Fruit fly (Drosophila melanogaster): ENCODE results near the gene GILT1.

Gene GILT1

DNA sequence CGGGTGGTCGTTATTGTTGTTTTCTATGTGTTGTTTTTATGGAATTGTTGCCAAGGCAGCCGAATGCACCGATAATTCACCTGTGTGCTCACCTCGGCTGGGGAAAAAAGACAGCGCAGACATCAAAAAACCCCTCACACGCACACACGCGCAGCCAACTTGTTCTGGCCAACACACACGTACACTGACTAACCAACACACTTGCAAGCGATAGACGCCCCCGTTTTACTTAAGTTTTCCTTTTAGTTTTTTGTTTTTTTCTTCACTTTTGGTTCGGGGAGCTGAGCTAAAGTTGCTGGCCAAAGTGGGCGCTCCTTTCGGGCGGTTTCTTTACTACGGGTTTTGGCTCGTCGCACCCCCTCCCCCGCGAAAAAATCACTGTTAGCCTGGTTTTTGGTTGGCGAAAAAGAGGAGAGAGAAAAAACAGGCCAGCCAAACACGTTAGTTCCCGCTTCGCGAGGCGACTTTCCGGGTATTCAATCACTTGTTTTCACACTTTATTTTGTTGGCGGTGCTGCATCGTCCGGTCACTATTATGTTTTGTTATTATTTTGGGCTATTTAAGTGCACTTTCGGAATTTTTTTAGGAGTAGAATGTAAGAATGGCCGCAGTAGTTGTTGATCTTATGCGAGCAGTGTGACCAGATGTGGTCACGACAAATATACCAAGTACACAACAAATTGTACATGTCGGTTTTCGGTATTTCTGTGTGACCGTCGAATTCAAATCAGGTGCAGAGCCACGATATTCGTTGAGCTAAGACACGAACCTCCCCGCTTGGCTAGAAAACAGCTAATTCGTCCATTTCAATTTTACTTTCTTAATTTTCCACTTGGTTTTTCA lies 32.9 kb upstream of the GILT1 start, which contains the start of gene yrt (continued):
- peak; percentile 16 for TF ChIP-seq CG2116 (GFP tag; optimal IDR thresholded peaks at IDR 0.05)
- peak; percentile 28 for TF ChIP-seq CG2712 (tag; optimal IDR thresholded peaks at IDR 0.05)
- TF ChIP-seq CHES-1-like (GFP tag; optimal IDR thresholded peaks at IDR 0.05) = peak; percentile 33
- peak in 1 of 2 experiments; percentile 68 for TF ChIP-seq insv (GFP tag; optimal IDR thresholded peaks at IDR 0.05)
- TF ChIP-seq Dp (GFP tag; optimal IDR thresholded peaks at IDR 0.05) = peak; percentile 49
- TF ChIP-seq MBD-R2 (GFP tag; IDR thresholded peaks at IDR 0.05) = peak; percentile 56
- TF ChIP-seq Fer1 (GFP tag; optimal IDR thresholded peaks at IDR 0.05) = peak; percentile 16
- peak; percentile 73 for TF ChIP-seq phol (tag; optimal IDR thresholded peaks at IDR 0.05)
- TF ChIP-seq zen (tag; optimal IDR thresholded peaks at IDR 0.05) = peak; percentile 25
- TF ChIP-seq Sry-β (GFP tag; optimal IDR thresholded peaks at IDR 0.05) = peak; percentile 71
- TF ChIP-seq CG8924 (tag; optimal IDR thresholded peaks at IDR 0.05) = no peak
- peak; percentile 50 for TF ChIP-seq Jarid2 (GFP tag; optimal IDR thresholded peaks at IDR 0.05)
- TF ChIP-seq CG8290 (GFP tag; optimal IDR thresholded peaks at IDR 0.05) = no peak
- TF ChIP-seq CG8290 (tag; optimal IDR thresholded peaks at IDR 0.05) = peak in 1 of 2 experiments; percentile 60
- TF ChIP-seq CG15073 (GFP tag; optimal IDR thresholded peaks at IDR 0.05) = no peak
- peak; percentile 26 for TF ChIP-seq CG17186 (GFP tag; optimal IDR thresholded peaks at IDR 0.05)
- no peak for TF ChIP-seq esg (GFP tag; conservative IDR thresholded peaks at IDR 0.05)
- no peak for TF ChIP-seq Meics (GFP tag; optimal IDR thresholded peaks at IDR 0.05)
- TF ChIP-seq Pdp1 (GFP tag; optimal IDR thresholded peaks at IDR 0.05) = peak in 1 of 2 experiments; percentile 48
- TF ChIP-seq Atf6 (GFP tag; IDR thresholded peaks at IDR 0.05) = no peak
- no peak for TF ChIP-seq CG10321 (GFP tag; IDR thresholded peaks at IDR 0.05)
- peak; percentile 48 for TF ChIP-seq CG4617 (GFP tag; optimal IDR thresholded peaks at IDR 0.05; ENCODE audit: borderline replicate concordance)
- 0 out of 3 replicates have a peak, but pooled peaks have one; percentile 10 for TF ChIP-seq ci (GFP tag; IDR thresholded peaks at IDR 0.05)
- TF ChIP-seq CrebB (tag; optimal IDR thresholded peaks at IDR 0.05) = peak; percentile 24
- no peak for TF ChIP-seq CG2875 (GFP tag; optimal IDR thresholded peaks at IDR 0.05)
- peak; percentile 90 for TF ChIP-seq pzg (GFP tag; optimal IDR thresholded peaks at IDR 0.05)
- TF ChIP-seq MESR4 (GFP tag; optimal IDR thresholded peaks at IDR 0.05) = peak; percentile 78
- peak; percentile 58 for TF ChIP-seq CG15601 (tag; optimal IDR thresholded peaks at IDR 0.05)
- TF ChIP-seq CG33213 (GFP tag; optimal IDR thresholded peaks at IDR 0.05) = peak; percentile 41
- TF ChIP-seq nmo (GFP tag; optimal IDR thresholded peaks at IDR 0.05) = peak; percentile 49
- TF ChIP-seq CG17361 (GFP tag; IDR thresholded peaks at IDR 0.05) = 0 out of 3 replicates have a peak, but pooled peaks have one; percentile 15
- peak; percentile 38 for TF ChIP-seq sqz (GFP tag; optimal IDR thresholded peaks at IDR 0.05)
- TF ChIP-seq CG15514 (GFP tag; optimal IDR thresholded peaks at IDR 0.05) = peak; percentile 24
- TF ChIP-seq YL-1 (GFP tag; optimal IDR thresholded peaks at IDR 0.05) = peak; percentile 12
- peak; percentile 10 for TF ChIP-seq grau (tag; optimal IDR thresholded peaks at IDR 0.05)
- TF ChIP-seq Atf3 (GFP tag; optimal IDR thresholded peaks at IDR 0.05) = no peak
- TF ChIP-seq Opbp (GFP tag; IDR thresholded peaks at IDR 0.05; ENCODE audit: partially characterized antibody) = peak; percentile 55; the same call in 1 of the 3 replicates
- TF ChIP-seq CTCF (GFP tag; optimal IDR thresholded peaks at IDR 0.05) = peak; percentile 77
- TF ChIP-seq sug (tag; optimal IDR thresholded peaks at IDR 0.05) = peak; percentile 3
- peak; percentile 69 for TF ChIP-seq trem (tag; optimal IDR thresholded peaks at IDR 0.05)
- peak; percentile 58 for TF ChIP-seq CG14710 (tag; optimal IDR thresholded peaks at IDR 0.05)
- peak; percentile 68 for TF ChIP-seq stwl (tag; optimal IDR thresholded peaks at IDR 0.05)
- TF ChIP-seq gro (GFP tag; optimal IDR thresholded peaks at IDR 0.05) = peak; percentile 9
- TF ChIP-seq CG12391 (tag; optimal IDR thresholded peaks at IDR 0.05) = peak; percentile 19
- TF ChIP-seq so (GFP tag; IDR thresholded peaks at IDR 0.05) = 0 out of 3 replicates have a peak, but pooled peaks have one; percentile 21
- TF ChIP-seq CG12659 (GFP tag; optimal IDR thresholded peaks at IDR 0.05) = peak; percentile 59
- peak; percentile 59 for TF ChIP-seq E2f2 (GFP tag; IDR thresholded peaks at IDR 0.05)
- peak; percentile 35 for TF ChIP-seq CG10267 (tag; optimal IDR thresholded peaks at IDR 0.05)
